Worm (Caenorhabditis elegans) whole organism, L2 larva: ENCODE results near the gene C43H6.6.

Source experiments
- fos-1 ChIP-seq: fragments of 150-350 bp; optimal IDR thresholded peaks from 2 replicates; lab custom pipeline; 2014; ENCODE audit warnings: missing biosample characterization, missing genetic modification characterization
- lsy-2 ChIP-seq, 2 experiments: fragments of 150-350 bp in 1 of 2; sonication (generic microtip) in 1 of 2; optimal IDR thresholded peaks; 2 replicates each; lab custom pipeline; 2014 to 2017; ENCODE audit warnings: missing biosample characterization in 2 of 2, missing genetic modification characterization in 2 of 2
- nhr-237 ChIP-seq: fragments of 150-350 bp; optimal IDR thresholded peaks from 2 replicates; lab custom pipeline; 2014; ENCODE audit warnings: missing biosample characterization, missing genetic modification characterization
- unc-39 ChIP-seq: fragments of 150-350 bp; optimal IDR thresholded peaks from 2 replicates; lab custom pipeline; 2014; ENCODE audit warnings: missing biosample characterization, missing genetic modification characterization
- ztf-11 ChIP-seq: sonication (generic microtip); optimal IDR thresholded peaks from 2 replicates; lab custom pipeline; 2017; ENCODE audit warnings: missing biosample characterization, missing genetic modification characterization

- TF ChIP-seq lsy-2 (tag; optimal IDR thresholded peaks at IDR 0.05; lab: Kevin White, UChicago), result no peak
- TF ChIP-seq nhr-237 (tag; lab: Kevin White, UChicago), result no peak
- TF ChIP-seq ztf-11 (tag; lab: Kevin White, UChicago), result no peak
- TF ChIP-seq fos-1, result no peak
- TF ChIP-seq unc-39 (tag; lab: Kevin White, UChicago), result no peak
Observed at ce11 chrX:2443304-2443703, 48.2 kb downstream of the C43H6.6 start, which contains the start of gene T07D1.3.
